Fruit fly (Drosophila melanogaster): Measurements from ENCODE around the gene Cpr97Ea.
A peak's percentile ranks its signal among the peaks of the same experiment; 100 is the strongest.

- TF ChIP-seq Pif1B (GFP tag; optimal IDR thresholded peaks at IDR 0.05) (no peak), CG14655 (GFP tag; optimal IDR thresholded peaks at IDR 0.05) (no peak), Snoo (tag; optimal IDR thresholded peaks at IDR 0.05) (no peak), CG17806 (tag; optimal IDR thresholded peaks at IDR 0.05) (no peak), CG9948 (tag; optimal IDR thresholded peaks at IDR 0.05) (no peak), rn (GFP tag; IDR thresholded peaks at IDR 0.05) (no peak), CG15710 (tag; optimal IDR thresholded peaks at IDR 0.05) (no peak), EcR (GFP tag; optimal IDR thresholded peaks at IDR 0.05) (peak; percentile 44), CG4496 (GFP tag; IDR thresholded peaks at IDR 0.05) (peak; percentile 15; the same call in 1 of the 3 replicates), D1 (tag; optimal IDR thresholded peaks at IDR 0.05) (no peak)
These were observed 3.5 kb upstream of the Cpr97Ea start, which contains the start of gene Cpr97Eb for dm6 chr3R:27091106-27091505.

Data from whole organism, pupa.